Worm (Caenorhabditis elegans) whole organism, L4 larva: Measurements from ENCODE around the gene adh-5.

Experiments used
- daf-12 ChIP-seq: fragments of 150-350 bp; optimal IDR thresholded peaks from 2 replicates; lab custom pipeline; 2014; ENCODE audit warnings: missing biosample characterization, missing genetic modification reagents, missing genetic modification characterization
- egl-27 ChIP-seq: sonication (generic microtip); optimal IDR thresholded peaks from 3 replicates; lab custom pipeline; 2017; ENCODE audit warnings: missing biosample characterization, missing genetic modification reagents, missing genetic modification characterization
- mxl-2 ChIP-seq: fragments of 200-800 bp; sonication (Bioruptor generic); conservative IDR thresholded peaks from 2 replicates; pipeline ENCODE4 v1.3.6; 2022; ENCODE audit warnings: missing genetic modification reagents, missing genetic modification characterization, missing compliant biosample characterization
- unc-62 ChIP-seq, 3 experiments: fragments of 150-350 bp in 1 of 3; sonication (generic microtip); optimal IDR thresholded peaks in 2 of 3; peaks in 1 of 3; 1 replicate in 1 of 3; 2 replicates in 2 of 3; lab custom pipeline; 2014 to 2017; ENCODE audit warnings: missing biosample characterization in 3 of 3, missing genetic modification characterization in 3 of 3, missing genetic modification reagents in 3 of 3, missing genotype in 1 of 3
- zfp-2 ChIP-seq: sonication (generic microtip); optimal IDR thresholded peaks from 2 replicates; lab custom pipeline; 2016; ENCODE audit warnings: mild to moderate bottlenecking, missing genetic modification characterization, missing compliant biosample characterization

- TF ChIP-seq egl-27 (tag; lab: Kevin White, UChicago) (no peak), unc-62 (GFP tag; optimal IDR thresholded peaks at IDR 0.05 in 1 of 2; lab: Kevin White, UChicago) (no peak), unc-62 (tag; optimal IDR thresholded peaks at IDR 0.05; lab: Kevin White, UChicago) (no peak), daf-12 (tag; lab: Kevin White, UChicago) (no peak), mxl-2 (GFP tag; lab: Robert Waterston, UW) (no peak), zfp-2 (tag; lab: Kevin White, UChicago) (no peak)
Measured at ce11 chrV:866729-867128, 44.8 kb upstream of the adh-5 start, which contains the start of gene T02B11.3.
